Worm (Caenorhabditis elegans) whole organism, young adult: ENCODE data around the gene T28B11.1.

Experiments used
- B0019.2 ChIP-seq: fragments of 200-800 bp; sonication (Bioruptor generic); conservative IDR thresholded peaks from 2 replicates; pipeline ENCODE4 v1.3.6; 2022; ENCODE audit warnings: missing genetic modification reagents, missing genetic modification characterization, missing compliant biosample characterization
- B0261.1 ChIP-seq: sonication (generic microtip); optimal IDR thresholded peaks from 2 replicates; lab custom pipeline; 2016; ENCODE audit warnings: mild to moderate bottlenecking, missing genetic modification characterization, moderate library complexity, missing compliant biosample characterization
- B0336.3 ChIP-seq: fragments of 200-800 bp; sonication (Bioruptor generic); IDR thresholded peaks from 2 replicates; pipeline ENCODE4 v1.3.6; 2022; ENCODE audit warnings: missing genetic modification characterization, missing compliant biosample characterization
- F39B2.1 ChIP-seq: fragments of 200-800 bp; sonication (Bioruptor generic); IDR thresholded peaks from 2 replicates; pipeline ENCODE4 v1.3.6; 2022; ENCODE audit warnings: missing genetic modification reagents, missing genetic modification characterization, missing compliant biosample characterization
- F49E8.2 ChIP-seq: sonication (generic microtip); optimal IDR thresholded peaks from 3 replicates; lab custom pipeline; 2017; ENCODE audit warnings: missing genetic modification characterization, mild to moderate bottlenecking, missing compliant biosample characterization, antibody characterized with exemption, moderate library complexity; ENCODE audit not compliant: insufficient read depth
- F52B5.7 ChIP-seq: sonication (generic microtip); optimal IDR thresholded peaks from 2 replicates; lab custom pipeline; 2016; ENCODE audit warnings: mild to moderate bottlenecking, missing genetic modification characterization, missing compliant biosample characterization
- F57C9.4 ChIP-seq: sonication (generic microtip); optimal IDR thresholded peaks from 2 replicates; lab custom pipeline; 2017; ENCODE audit warnings: mild to moderate bottlenecking, missing genetic modification characterization, missing compliant biosample characterization
- K11D2.4 ChIP-seq: fragments of 200-800 bp; sonication (Bioruptor generic); IDR thresholded peaks from 2 replicates; pipeline ENCODE4 v1.3.6; 2022; ENCODE audit warnings: missing genetic modification reagents, missing genetic modification characterization, missing compliant biosample characterization
- T07F8.4 ChIP-seq: sonication (generic microtip); optimal IDR thresholded peaks from 2 replicates; lab custom pipeline; 2016; ENCODE audit warnings: mild to moderate bottlenecking, missing genetic modification characterization, moderate library complexity, missing compliant biosample characterization
- Y53F4B.3 ChIP-seq: fragments of 200-800 bp; sonication (Bioruptor generic); IDR thresholded peaks from 2 replicates; pipeline ENCODE4 v1.3.6; 2022; ENCODE audit warnings: missing genetic modification reagents, missing genetic modification characterization, missing compliant biosample characterization
- Y56A3A.18 ChIP-seq: fragments of 200-800 bp; sonication (Bioruptor generic); IDR thresholded peaks from 2 replicates; pipeline ENCODE4 v1.3.6; 2022; ENCODE audit warnings: missing genetic modification reagents, missing genetic modification characterization, missing compliant biosample characterization
- ama-1 ChIP-seq, 3 experiments: fragments of 150-350 bp in 1 of 3; sonication (generic microtip) in 2 of 3; optimal IDR thresholded peaks; 2 replicates each; lab custom pipeline; 2014 to 2018; ENCODE audit warnings: missing biosample characterization in 2 of 3, missing genetic modification characterization in 2 of 3, missing genetic modification reagents in 2 of 3
- attf-5 ChIP-seq: fragments of 200-800 bp; sonication (Bioruptor generic); optimal IDR thresholded peaks from 2 replicates; lab custom pipeline; 2018; ENCODE audit warnings: mild to moderate bottlenecking, missing genetic modification characterization, missing compliant biosample characterization
- attf-6 ChIP-seq: fragments of 200-800 bp; sonication (Bioruptor generic); IDR thresholded peaks from 2 replicates; pipeline ENCODE4 v1.3.6; 2022; ENCODE audit warnings: missing genetic modification reagents, missing genetic modification characterization, missing compliant biosample characterization
- ccch-3 ChIP-seq: fragments of 200-800 bp; sonication (Bioruptor generic); optimal IDR thresholded peaks from 2 replicates; lab custom pipeline; 2018; ENCODE audit warnings: mild to moderate bottlenecking, missing genetic modification characterization, missing compliant biosample characterization
- cebp-1 ChIP-seq, 2 experiments: fragments of 200-800 bp in 1 of 2; sonication (Bioruptor generic) in 1 of 2; sonication (generic microtip) in 1 of 2; IDR thresholded peaks in 1 of 2; optimal IDR thresholded peaks in 1 of 2; 2 replicates each; pipeline versions ENCODE4 v1.3.6 to Lab custom; 2017 to 2022; ENCODE audit warnings: missing compliant biosample characterization in 2 of 2, missing genetic modification characterization in 2 of 2, mild to moderate bottlenecking in 1 of 2, missing genetic modification reagents in 1 of 2, moderate library complexity in 1 of 2
- cebp-2 ChIP-seq: fragments of 200-800 bp; sonication (Bioruptor generic); IDR thresholded peaks from 2 replicates; pipeline ENCODE4 v1.3.6; 2022; ENCODE audit warnings: missing genetic modification characterization, missing compliant biosample characterization
- ceh-79 ChIP-seq: sonication (generic microtip); optimal IDR thresholded peaks from 2 replicates; lab custom pipeline; 2017; ENCODE audit warnings: mild to moderate bottlenecking, missing genetic modification characterization, missing compliant biosample characterization
- ceh-91 ChIP-seq: fragments of 200-800 bp; sonication (Bioruptor generic); IDR thresholded peaks from 2 replicates; pipeline ENCODE4 v1.3.6; 2022; ENCODE audit warnings: missing genetic modification reagents, missing genetic modification characterization, missing compliant biosample characterization
- dpl-1 ChIP-seq: fragments of 150-350 bp; optimal IDR thresholded peaks from 2 replicates; lab custom pipeline; 2014; ENCODE audit warnings: missing biosample characterization, missing genetic modification reagents, missing genetic modification characterization
- egl-18 ChIP-seq: fragments of 200-800 bp; sonication (Bioruptor generic); IDR thresholded peaks from 2 replicates; pipeline ENCODE4 v1.3.6; 2022; ENCODE audit warnings: missing genetic modification reagents, missing genetic modification characterization, missing compliant biosample characterization
- ekl-4 ChIP-seq: fragments of 200-800 bp; sonication (Bioruptor generic); IDR thresholded peaks from 2 replicates; pipeline ENCODE4 v1.3.6; 2022; ENCODE audit warnings: missing genetic modification reagents, missing genetic modification characterization, missing compliant biosample characterization
- ets-4 ChIP-seq: fragments of 200-800 bp; sonication (Bioruptor generic); optimal IDR thresholded peaks from 2 replicates; lab custom pipeline; 2018; ENCODE audit warnings: mild to moderate bottlenecking, missing genetic modification characterization, missing compliant biosample characterization
- hmg-20 ChIP-seq: fragments of 200-800 bp; sonication (Bioruptor generic); IDR thresholded peaks from 2 replicates; pipeline ENCODE4 v1.3.6; 2022; ENCODE audit warnings: missing genetic modification reagents, missing genetic modification characterization, missing compliant biosample characterization
- hrde-1 ChIP-seq: sonication (generic microtip); optimal IDR thresholded peaks from 2 replicates; lab custom pipeline; 2016; ENCODE audit warnings: missing genetic modification characterization, mild to moderate bottlenecking, missing compliant biosample characterization, moderate library complexity, missing genotype, missing genetic modification reagents, borderline replicate concordance
- lin-26 ChIP-seq: fragments of 200-800 bp; sonication (Bioruptor generic); IDR thresholded peaks from 2 replicates; pipeline ENCODE4 v1.3.6; 2022; ENCODE audit warnings: missing genetic modification reagents, missing genetic modification characterization, missing compliant biosample characterization
- lin-40 ChIP-seq: sonication (generic microtip); optimal IDR thresholded peaks from 2 replicates; lab custom pipeline; 2016; ENCODE audit warnings: missing genetic modification characterization, mild to moderate bottlenecking, missing compliant biosample characterization, missing genotype, missing genetic modification reagents
- lin-54 ChIP-seq: fragments of 200-800 bp; sonication (Bioruptor generic); optimal IDR thresholded peaks from 2 replicates; lab custom pipeline; 2018; ENCODE audit warnings: mild to moderate bottlenecking, missing genetic modification characterization, missing compliant biosample characterization
- lsl-1 ChIP-seq: fragments of 200-800 bp; sonication (Bioruptor generic); optimal IDR thresholded peaks from 2 replicates; lab custom pipeline; 2018; ENCODE audit warnings: mild to moderate bottlenecking, missing genetic modification characterization, moderate library complexity, missing compliant biosample characterization
- madf-10 ChIP-seq: sonication (generic microtip); optimal IDR thresholded peaks from 2 replicates; lab custom pipeline; 2016; ENCODE audit warnings: mild to moderate bottlenecking, missing genetic modification characterization, missing compliant biosample characterization
- madf-8 ChIP-seq: fragments of 200-800 bp; sonication (Bioruptor generic); conservative IDR thresholded peaks from 2 replicates; pipeline ENCODE4 v1.3.6; 2022; ENCODE audit warnings: missing genetic modification reagents, missing genetic modification characterization, missing compliant biosample characterization
- mcd-1 ChIP-seq: fragments of 200-800 bp; sonication (Bioruptor generic); IDR thresholded peaks from 2 replicates; pipeline ENCODE4 v1.3.6; 2022; ENCODE audit warnings: missing genetic modification reagents, missing genetic modification characterization, missing compliant biosample characterization
- nhr-80 ChIP-seq: sonication (generic microtip); optimal IDR thresholded peaks from 2 replicates; lab custom pipeline; 2016; ENCODE audit warnings: missing genetic modification characterization, missing compliant biosample characterization
- nhr-90 ChIP-seq: sonication (generic microtip); optimal IDR thresholded peaks from 2 replicates; lab custom pipeline; 2016; ENCODE audit warnings: missing genotype, mild to moderate bottlenecking, missing genetic modification characterization, missing compliant biosample characterization
- rec-8 ChIP-seq, 2 experiments: sonication (generic microtip); optimal IDR thresholded peaks; 2 replicates each; lab custom pipeline; 2016; ENCODE audit warnings: mild to moderate bottlenecking in 2 of 2, missing genetic modification characterization in 2 of 2, missing genetic modification reagents in 2 of 2, missing genotype in 2 of 2, missing biosample characterization in 1 of 2, missing compliant biosample characterization in 1 of 2, moderate library complexity in 1 of 2
- rpc-1 ChIP-seq, 2 experiments: fragments of 150-350 bp in 1 of 2; sonication (generic microtip) in 1 of 2; optimal IDR thresholded peaks; 2 replicates each; lab custom pipeline; 2014 to 2018; ENCODE audit warnings: missing biosample characterization in 1 of 2, missing genetic modification characterization in 1 of 2, missing genetic modification reagents in 1 of 2, missing genotype in 1 of 2
- sea-2 ChIP-seq: fragments of 200-800 bp; sonication (Bioruptor generic); IDR thresholded peaks from 2 replicates; pipeline ENCODE4 v1.3.6; 2022; ENCODE audit warnings: missing genetic modification characterization, missing compliant biosample characterization
- snpc-1.1 ChIP-seq: sonication (generic microtip); optimal IDR thresholded peaks from 2 replicates; lab custom pipeline; 2017; ENCODE audit warnings: missing genetic modification characterization, mild to moderate bottlenecking, missing compliant biosample characterization, antibody characterized with exemption, moderate library complexity, missing genotype, missing genetic modification reagents; ENCODE audit not compliant: insufficient read depth
- snpc-1.3 ChIP-seq: sonication (generic microtip); optimal IDR thresholded peaks from 2 replicates; lab custom pipeline; 2017; ENCODE audit warnings: missing genetic modification characterization, mild to moderate bottlenecking, missing compliant biosample characterization, antibody characterized with exemption, moderate library complexity, missing genotype, missing genetic modification reagents; ENCODE audit not compliant: insufficient read depth
- sptf-2 ChIP-seq: fragments of 200-800 bp; sonication (Bioruptor generic); optimal IDR thresholded peaks from 2 replicates; lab custom pipeline; 2018; ENCODE audit warnings: mild to moderate bottlenecking, missing genetic modification characterization, missing compliant biosample characterization
- tbp1 ChIP-seq: fragments of 200-800 bp; sonication (Bioruptor generic); optimal IDR thresholded peaks from 2 replicates; lab custom pipeline; 2018; ENCODE audit warnings: mild to moderate bottlenecking, missing genetic modification characterization, missing compliant biosample characterization
- tlf-1 ChIP-seq: fragments of 200-800 bp; sonication (Bioruptor generic); optimal IDR thresholded peaks from 2 replicates; lab custom pipeline; 2018; ENCODE audit warnings: mild to moderate bottlenecking, missing genetic modification characterization, missing compliant biosample characterization
- unc-130 ChIP-seq: sonication (generic microtip); optimal IDR thresholded peaks from 2 replicates; lab custom pipeline; 2016; ENCODE audit warnings: missing genetic modification reagents, missing genetic modification characterization, missing compliant biosample characterization
- zim-3 ChIP-seq: sonication (generic microtip); optimal IDR thresholded peaks from 2 replicates; lab custom pipeline; 2017; ENCODE audit warnings: mild to moderate bottlenecking, missing genetic modification characterization, moderate library complexity, missing compliant biosample characterization
- ztf-3 ChIP-seq: fragments of 200-800 bp; sonication (Bioruptor generic); optimal IDR thresholded peaks from 2 replicates; lab custom pipeline; 2018; ENCODE audit warnings: mild to moderate bottlenecking, missing genetic modification characterization, missing compliant biosample characterization

T28B11.1 gene

ce11 chrV:10681117-10681959 lies 50.9 kb downstream of the T28B11.1 start (continued):
- peak; percentile 79; the same call in 1 of the 2 replicates for TF ChIP-seq B0336.3 (GFP tag; lab: Robert Waterston, UW)
- TF ChIP-seq K11D2.4 (GFP tag; lab: Robert Waterston, UW): no peak
- no peak for TF ChIP-seq unc-130 (GFP tag; lab: Kevin White, UChicago)
- no peak for TF ChIP-seq nhr-90 (tag; lab: Kevin White, UChicago)
- no peak for TF ChIP-seq Y53F4B.3 (GFP tag; lab: Robert Waterston, UW)
- TF ChIP-seq F57C9.4 (tag; lab: Kevin White, UChicago): no peak
- no peak for TF ChIP-seq ceh-91 (GFP tag; lab: Robert Waterston, UW)
- no peak for TF ChIP-seq rec-8 (tag; optimal IDR thresholded peaks at IDR 0.05; lab: Kevin White, UChicago)
- TF ChIP-seq ceh-79: no peak
- no peak for TF ChIP-seq F49E8.2 (tag; lab: Kevin White, UChicago)
- TF ChIP-seq cebp-2 (GFP tag; lab: Robert Waterston, UW): no peak
- no peak for TF ChIP-seq mcd-1 (GFP tag; lab: Robert Waterston, UW)
- TF ChIP-seq ztf-3 (GFP tag; lab: Kevin White, UChicago): no peak
- TF ChIP-seq hmg-20: no peak
- no peak for TF ChIP-seq F39B2.1
- no peak for TF ChIP-seq ccch-3 (GFP tag; lab: Kevin White, UChicago)
- TF ChIP-seq dpl-1 (GFP tag; lab: Kevin White, UChicago): no peak
- TF ChIP-seq F52B5.7 (tag; lab: Kevin White, UChicago): peak; percentile 33
- no peak for TF ChIP-seq snpc-1.3 (tag; lab: Kevin White, UChicago)
- no peak for TF ChIP-seq madf-10 (tag; lab: Kevin White, UChicago)
- TF ChIP-seq ets-4 (GFP tag; lab: Kevin White, UChicago): no peak
- TF ChIP-seq tbp1 (GFP tag; lab: Kevin White, UChicago): peak; percentile 32
- no peak for TF ChIP-seq Y56A3A.18 (GFP tag; lab: Robert Waterston, UW)
- TF ChIP-seq madf-8 (GFP tag; lab: Robert Waterston, UW): no peak
- TF ChIP-seq sea-2: no peak
- TF ChIP-seq rpc-1 (optimal IDR thresholded peaks at IDR 0.05; lab: Kevin White, UChicago): no peak
- TF ChIP-seq rpc-1 (tag; optimal IDR thresholded peaks at IDR 0.05; lab: Kevin White, UChicago): no peak
- no peak for TF ChIP-seq lin-54
- TF ChIP-seq lsl-1 (GFP tag; lab: Kevin White, UChicago): no peak
- no peak for TF ChIP-seq T07F8.4 (tag; lab: Kevin White, UChicago)
- TF ChIP-seq nhr-80 (tag; lab: Kevin White, UChicago): peak; percentile 46
- TF ChIP-seq attf-6 (GFP tag; lab: Robert Waterston, UW): no peak
- no peak for TF ChIP-seq tlf-1
- TF ChIP-seq ama-1 (optimal IDR thresholded peaks at IDR 0.05; lab: Kevin White, UChicago): no peak
- no peak for TF ChIP-seq ama-1 (GFP tag; optimal IDR thresholded peaks at IDR 0.05; lab: Kevin White, UChicago)
- TF ChIP-seq B0261.1: no peak
- no peak for TF ChIP-seq zim-3 (tag; lab: Kevin White, UChicago)
- TF ChIP-seq sptf-2 (GFP tag; lab: Kevin White, UChicago): no peak
- TF ChIP-seq cebp-1 (GFP tag; IDR thresholded peaks at IDR 0.05; lab: Robert Waterston, UW): no peak
- TF ChIP-seq cebp-1 (tag; optimal IDR thresholded peaks at IDR 0.05; lab: Kevin White, UChicago): peak; percentile 51
- TF ChIP-seq ekl-4: no peak
- no peak for TF ChIP-seq lin-26 (GFP tag; lab: Robert Waterston, UW)
- no peak for TF ChIP-seq hrde-1 (tag; lab: Kevin White, UChicago)
- no peak for TF ChIP-seq egl-18
- TF ChIP-seq B0019.2 (GFP tag; lab: Robert Waterston, UW): no peak
- TF ChIP-seq snpc-1.1 (tag; lab: Kevin White, UChicago): no peak
- peak; percentile 31 for TF ChIP-seq attf-5 (GFP tag; lab: Kevin White, UChicago)
- TF ChIP-seq lin-40: no peak
